Worm (Caenorhabditis elegans): ENCODE data around the gene igeg-1.

DNA sequence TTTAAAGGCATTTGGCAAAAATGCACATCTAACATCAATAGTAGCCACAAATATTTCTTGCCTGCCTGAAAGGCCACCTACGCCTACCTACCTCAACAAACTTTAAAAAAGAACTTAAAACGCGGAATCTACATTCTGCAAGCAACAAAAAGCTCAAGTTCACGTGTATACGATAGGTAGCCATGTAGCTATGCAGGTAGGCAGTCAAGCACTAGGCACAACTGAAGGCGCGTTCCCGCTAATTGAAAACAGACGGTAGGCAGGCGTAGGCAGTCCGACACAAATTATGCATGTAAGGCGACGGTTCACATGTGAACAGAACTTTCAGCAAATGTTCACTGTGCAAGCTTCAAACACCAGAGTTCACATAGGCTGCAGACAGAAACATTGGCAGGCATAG is 50.1 kb downstream of the igeg-1 start:
- TF ChIP-seq hmbx-1 (tag; optimal IDR thresholded peaks at IDR 0.05) (no peak), tbx-37 (GFP tag; conservative IDR thresholded peaks at IDR 0.05) (no peak), ets-7 (tag; optimal IDR thresholded peaks at IDR 0.05) (no peak), scrt-1 (GFP tag; IDR thresholded peaks at IDR 0.05) (no peak), ama-1 (optimal IDR thresholded peaks at IDR 0.05) (no peak), pes-1 (GFP tag; IDR thresholded peaks at IDR 0.05) (no peak), ceh-13 (GFP tag; optimal IDR thresholded peaks at IDR 0.05) (no peak), aly-1 (tag; optimal IDR thresholded peaks at IDR 0.05) (no peak), ceh-36 (tag; optimal IDR thresholded peaks at IDR 0.05) (no peak), F13C5.2 (tag; optimal IDR thresholded peaks at IDR 0.05) (no peak), flt-1 (GFP tag; IDR thresholded peaks at IDR 0.05) (no peak)
